Worm (Caenorhabditis elegans) whole organism, late embryonic: Measurements from ENCODE around the gene nhr-274.

ENCODE experiments used
- C08G9.2 ChIP-seq: sonication (generic microtip); optimal IDR thresholded peaks from 2 replicates; lab custom pipeline; 2016; ENCODE audit warnings: mild to moderate bottlenecking, missing genetic modification characterization, moderate library complexity, missing compliant biosample characterization
- K02D7.2 ChIP-seq: sonication (generic microtip); optimal IDR thresholded peaks from 2 replicates; lab custom pipeline; 2017; ENCODE audit warnings: mild to moderate bottlenecking, missing genetic modification characterization, missing compliant biosample characterization
- ahr-1 ChIP-seq: sonication (generic microtip); optimal IDR thresholded peaks from 2 replicates; lab custom pipeline; 2016; ENCODE audit warnings: missing genetic modification characterization, missing compliant biosample characterization
- ama-1 ChIP-seq: fragments of 150-350 bp; optimal IDR thresholded peaks from 2 replicates; lab custom pipeline; 2014
- ceh-18 ChIP-seq: sonication (generic microtip); optimal IDR thresholded peaks from 2 replicates; lab custom pipeline; 2016; ENCODE audit warnings: missing genetic modification characterization, missing compliant biosample characterization
- ceh-19 ChIP-seq: fragments of 200-800 bp; sonication (Bioruptor generic); optimal IDR thresholded peaks from 2 replicates; lab custom pipeline; 2018; ENCODE audit warnings: mild to moderate bottlenecking, missing genetic modification characterization, missing compliant biosample characterization
- ceh-24 ChIP-seq: sonication (generic microtip); optimal IDR thresholded peaks from 2 replicates; lab custom pipeline; 2016; ENCODE audit warnings: mild to moderate bottlenecking, missing genetic modification characterization, missing compliant biosample characterization
- ceh-34 ChIP-seq: sonication (generic microtip); optimal IDR thresholded peaks from 2 replicates; lab custom pipeline; 2016; ENCODE audit warnings: mild to moderate bottlenecking, missing genetic modification characterization, missing compliant biosample characterization
- ceh-45 ChIP-seq: fragments of 200-800 bp; sonication (Bioruptor generic); IDR thresholded peaks from 2 replicates; pipeline ENCODE4 v1.3.6; 2022; ENCODE audit warnings: missing genetic modification reagents, missing genetic modification characterization, missing compliant biosample characterization
- ceh-48 ChIP-seq: sonication (generic microtip); optimal IDR thresholded peaks from 2 replicates; lab custom pipeline; 2016; ENCODE audit warnings: missing genetic modification characterization, inconsistent platforms, missing compliant biosample characterization
- ceh-6 ChIP-seq: fragments of 200-800 bp; sonication (Bioruptor generic); optimal IDR thresholded peaks from 2 replicates; lab custom pipeline; 2018; ENCODE audit warnings: mild to moderate bottlenecking, missing genetic modification characterization, missing compliant biosample characterization
- che-1 ChIP-seq: sonication (generic microtip); optimal IDR thresholded peaks from 2 replicates; lab custom pipeline; 2016; ENCODE audit warnings: mild to moderate bottlenecking, missing genetic modification characterization, missing compliant biosample characterization
- dmd-4 ChIP-seq: sonication (generic microtip); optimal IDR thresholded peaks from 2 replicates; lab custom pipeline; 2016; ENCODE audit warnings: borderline replicate concordance, missing genetic modification characterization, missing compliant biosample characterization
- dve-1 ChIP-seq: sonication (generic microtip); optimal IDR thresholded peaks from 2 replicates; lab custom pipeline; 2017; ENCODE audit warnings: antibody characterized with exemption, mild to moderate bottlenecking, missing genetic modification characterization, missing compliant biosample characterization
- elt-2 ChIP-seq: sonication (generic microtip); optimal IDR thresholded peaks from 2 replicates; lab custom pipeline; 2016; ENCODE audit warnings: missing genetic modification reagents, missing genetic modification characterization, missing compliant biosample characterization
- elt-4 ChIP-seq: sonication (generic microtip); optimal IDR thresholded peaks from 2 replicates; lab custom pipeline; 2016; ENCODE audit warnings: missing genetic modification characterization, missing compliant biosample characterization
- fkh-6 ChIP-seq: sonication (generic microtip); optimal IDR thresholded peaks from 2 replicates; lab custom pipeline; 2016; ENCODE audit warnings: missing genetic modification characterization, missing compliant biosample characterization
- gmeb-2 ChIP-seq: sonication (generic microtip); optimal IDR thresholded peaks from 2 replicates; lab custom pipeline; 2016; ENCODE audit warnings: missing genetic modification characterization, inconsistent platforms, missing compliant biosample characterization
- hlh-13 ChIP-seq: fragments of 200-800 bp; sonication (Bioruptor generic); optimal IDR thresholded peaks from 2 replicates; lab custom pipeline; 2018; ENCODE audit warnings: mild to moderate bottlenecking, missing genetic modification characterization, missing compliant biosample characterization
- hlh-8 ChIP-seq: sonication (generic microtip); optimal IDR thresholded peaks from 2 replicates; lab custom pipeline; 2016; ENCODE audit warnings: missing genotype, missing genetic modification characterization, missing compliant biosample characterization
- lim-6 ChIP-seq: sonication (generic microtip); optimal IDR thresholded peaks from 2 replicates; lab custom pipeline; 2016; ENCODE audit warnings: missing genetic modification characterization, missing compliant biosample characterization
- mec-3 ChIP-seq: sonication (generic microtip); optimal IDR thresholded peaks from 2 replicates; lab custom pipeline; 2016; ENCODE audit warnings: borderline replicate concordance, missing genetic modification characterization, missing compliant biosample characterization
- pag-3 ChIP-seq: sonication (generic microtip); optimal IDR thresholded peaks from 2 replicates; lab custom pipeline; 2016; ENCODE audit warnings: missing compliant biosample characterization, missing genetic modification characterization, borderline replicate concordance
- pat-9 ChIP-seq: fragments of 200-800 bp; sonication (Bioruptor generic); optimal IDR thresholded peaks from 2 replicates; lab custom pipeline; 2018; ENCODE audit warnings: mild to moderate bottlenecking, missing genetic modification characterization, moderate library complexity, missing compliant biosample characterization
- pha-2 ChIP-seq: sonication (generic microtip); optimal IDR thresholded peaks from 2 replicates; lab custom pipeline; 2017; ENCODE audit warnings: mild to moderate bottlenecking, missing genetic modification characterization, missing compliant biosample characterization
- pqm-1 ChIP-seq: sonication (generic microtip); optimal IDR thresholded peaks from 2 replicates; lab custom pipeline; 2016; ENCODE audit warnings: missing genetic modification characterization, missing compliant biosample characterization
- ref-2 ChIP-seq: sonication (generic microtip); optimal IDR thresholded peaks from 2 replicates; lab custom pipeline; 2016; ENCODE audit warnings: missing genetic modification characterization, missing compliant biosample characterization
- rnt-1 ChIP-seq: sonication (generic microtip); optimal IDR thresholded peaks from 2 replicates; lab custom pipeline; 2016; ENCODE audit warnings: missing genetic modification characterization, missing compliant biosample characterization
- sdc-2 ChIP-seq: sonication (generic microtip); optimal IDR thresholded peaks from 2 replicates; lab custom pipeline; 2016; ENCODE audit warnings: missing genotype, missing genetic modification characterization, missing compliant biosample characterization
- syd-9 ChIP-seq: sonication (generic microtip); optimal IDR thresholded peaks from 2 replicates; lab custom pipeline; 2016; ENCODE audit warnings: mild to moderate bottlenecking, missing genetic modification characterization, moderate library complexity, missing compliant biosample characterization
- tbx-2 ChIP-seq: sonication (generic microtip); optimal IDR thresholded peaks from 2 replicates; lab custom pipeline; 2016; ENCODE audit warnings: missing genetic modification characterization, missing compliant biosample characterization
- unc-42 ChIP-seq: sonication (generic microtip); optimal IDR thresholded peaks from 2 replicates; lab custom pipeline; 2016; ENCODE audit warnings: missing genotype, missing genetic modification characterization, missing compliant biosample characterization
- unc-55 ChIP-seq: sonication (generic microtip); optimal IDR thresholded peaks from 2 replicates; lab custom pipeline; 2017; ENCODE audit warnings: missing biosample characterization, missing genetic modification reagents, missing genetic modification characterization
- zip-5 ChIP-seq: sonication (generic microtip); optimal IDR thresholded peaks from 2 replicates; lab custom pipeline; 2016; ENCODE audit warnings: missing genetic modification characterization, missing compliant biosample characterization

The nhr-274 gene

DNA sequence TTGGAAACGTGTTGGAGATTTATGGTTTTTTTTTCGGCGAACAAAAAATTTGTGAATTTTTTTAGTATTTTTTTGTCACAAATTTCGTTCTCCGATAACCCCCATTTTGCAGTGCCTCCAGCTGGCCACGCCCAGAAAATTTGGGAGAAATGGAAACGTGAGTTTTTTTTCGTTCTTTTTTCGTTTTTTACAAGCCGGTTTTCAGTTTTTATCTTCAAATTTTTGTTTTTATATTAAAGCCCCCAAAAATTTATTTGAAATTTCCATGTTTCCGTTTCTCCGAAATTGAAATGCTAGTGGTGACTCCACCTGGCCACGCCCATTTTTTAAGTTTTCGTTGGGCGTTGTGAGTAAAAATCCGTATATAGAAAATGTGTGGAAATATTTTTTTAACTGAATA, 42.1 kb upstream of the nhr-274 start (continued):
- TF ChIP-seq sdc-2 (tag; lab: Kevin White, UChicago), result peak; percentile 58
- TF ChIP-seq hlh-8 (tag; lab: Kevin White, UChicago), result peak; percentile 84

ce11 chrIV:1682066-1682465, 37.0 kb upstream of the nhr-274 start, which contains the start of gene Y41D4B.24:
Y41D4B.24 (minus strand) TSS chrIV:1682166.
- TF ChIP-seq ceh-45 (GFP tag; lab: Robert Waterston, UW), result no peak
- TF ChIP-seq ref-2 (tag; lab: Kevin White, UChicago), result no peak
- no peak for TF ChIP-seq tbx-2 (tag; lab: Kevin White, UChicago)
- no peak for TF ChIP-seq unc-42 (tag; lab: Kevin White, UChicago)
- no peak for TF ChIP-seq pat-9

DNA sequence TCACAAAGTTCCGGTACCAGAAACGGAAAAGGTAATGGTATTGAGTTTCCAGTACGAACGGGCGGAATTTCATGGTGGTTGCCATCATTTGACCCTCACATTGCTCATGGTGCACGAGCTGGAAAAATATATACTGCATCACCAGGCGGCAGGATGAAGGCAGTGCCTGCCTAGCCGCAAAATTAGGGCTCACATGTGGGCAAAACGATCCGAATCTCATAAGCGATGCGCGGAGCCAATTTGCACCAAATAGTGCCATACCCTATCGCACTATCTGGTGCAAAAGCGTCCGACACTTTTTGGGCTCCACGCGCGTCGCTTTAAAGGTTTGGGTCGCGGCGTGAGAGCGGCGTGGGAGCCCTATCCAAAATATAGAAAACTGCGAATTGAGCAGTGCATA, 34.1 kb upstream of the nhr-274 start:
- TF ChIP-seq C08G9.2 (tag; lab: Kevin White, UChicago), result no peak
- no peak for TF ChIP-seq unc-42 (tag; lab: Kevin White, UChicago)
- TF ChIP-seq tbx-2 (tag; lab: Kevin White, UChicago), result no peak
- no peak for TF ChIP-seq syd-9 (tag; lab: Kevin White, UChicago)
- TF ChIP-seq unc-55 (GFP tag; lab: Kevin White, UChicago), result no peak
- TF ChIP-seq ahr-1 (tag; lab: Kevin White, UChicago), result no peak
- no peak for TF ChIP-seq mec-3 (tag; lab: Kevin White, UChicago)
- TF ChIP-seq ref-2 (tag; lab: Kevin White, UChicago), result no peak
- TF ChIP-seq ceh-48, result no peak
- TF ChIP-seq ama-1, result no peak
- TF ChIP-seq K02D7.2 (tag; lab: Kevin White, UChicago), result no peak
- TF ChIP-seq, all 69 proteins: peak for 0

ce11 chrIV:1676926-1677325, 31.8 kb upstream of the nhr-274 start:
- TF ChIP-seq ceh-6 (GFP tag; lab: Kevin White, UChicago), result no peak
- TF ChIP-seq pha-2 (tag; lab: Kevin White, UChicago), result no peak

DNA sequence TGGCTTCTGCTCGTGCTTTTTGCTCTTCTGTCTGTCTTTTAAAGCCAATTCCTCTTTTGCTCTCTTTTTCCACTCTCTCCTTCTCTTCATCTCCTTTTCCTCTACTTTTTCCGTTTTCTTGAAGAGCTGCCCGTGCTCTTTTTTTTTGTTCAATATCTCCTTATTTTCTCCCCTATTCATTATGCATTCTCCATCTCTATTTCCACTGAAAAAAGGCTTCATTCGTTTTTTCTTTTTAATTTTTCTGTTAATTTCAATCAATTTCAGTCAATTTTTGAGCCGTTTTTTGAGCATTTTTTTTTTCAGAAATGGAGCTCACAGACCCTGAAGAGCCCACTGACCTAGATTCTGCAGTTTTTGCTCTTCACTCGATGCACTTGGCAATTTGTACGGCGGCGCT, 27.3 kb upstream of the nhr-274 start, which contains the start of gene Y41D4B.1:
TSS of gene Y41D4B.1 (plus strand) at position 301 of the 400 bp plus-strand sequence.
- TF ChIP-seq fkh-6 (tag; lab: Kevin White, UChicago), result no peak
- TF ChIP-seq dmd-4 (tag; lab: Kevin White, UChicago), result no peak
- no peak for TF ChIP-seq gmeb-2 (tag; lab: Kevin White, UChicago)
- no peak for TF ChIP-seq rnt-1
- no peak for TF ChIP-seq ceh-19 (GFP tag; lab: Kevin White, UChicago)
- no peak for TF ChIP-seq elt-2 (tag; lab: Kevin White, UChicago)
- no peak for TF ChIP-seq ceh-34 (tag; lab: Kevin White, UChicago)
- TF ChIP-seq pat-9, result no peak
- no peak for TF ChIP-seq C08G9.2 (tag; lab: Kevin White, UChicago)
- TF ChIP-seq pqm-1 (tag; lab: Kevin White, UChicago), result no peak
- no peak for TF ChIP-seq ceh-48
- TF ChIP-seq zip-5, result no peak
- no peak for TF ChIP-seq lim-6 (tag; lab: Kevin White, UChicago)

DNA sequence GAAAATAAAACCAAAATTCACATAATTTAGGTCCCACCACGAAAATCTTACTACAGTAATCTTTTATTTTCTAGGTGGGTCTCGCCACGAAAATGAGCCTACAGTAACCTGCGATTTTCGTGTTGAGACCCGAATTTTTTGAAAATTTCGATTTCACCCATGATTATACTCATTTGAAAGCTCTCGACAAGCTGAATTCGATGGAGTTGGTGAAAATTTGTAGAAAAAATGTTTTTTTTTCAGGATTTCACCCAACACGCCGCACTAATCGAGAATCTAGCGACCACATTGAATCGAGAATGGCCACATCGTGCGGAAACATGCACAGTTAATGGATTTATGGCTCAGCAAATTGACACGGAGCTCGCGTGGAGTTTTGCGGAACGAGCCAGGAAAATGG, 17.8 kb upstream of the nhr-274 start:
- no peak for TF ChIP-seq ceh-24 (tag; lab: Kevin White, UChicago)
- TF ChIP-seq K02D7.2 (tag; lab: Kevin White, UChicago), result no peak
- TF ChIP-seq ceh-18, result no peak
- no peak for TF ChIP-seq elt-4
- no peak for TF ChIP-seq pat-9
- TF ChIP-seq ceh-45 (GFP tag; lab: Robert Waterston, UW), result no peak
- no peak for TF ChIP-seq hlh-13 (GFP tag; lab: Kevin White, UChicago)
- TF ChIP-seq che-1 (tag; lab: Kevin White, UChicago), result no peak
- no peak for TF ChIP-seq ref-2 (tag; lab: Kevin White, UChicago)
- no peak for TF ChIP-seq pag-3
- no peak for TF ChIP-seq ceh-34 (tag; lab: Kevin White, UChicago)
- no peak for TF ChIP-seq dve-1 (tag; lab: Kevin White, UChicago)
